Fruit fly (Drosophila melanogaster) whole organism, embryonic: ENCODE results near the gene HP5.

Experiments
- Antp ChIP-seq: fragments of 200-800 bp; sonication (Bioruptor generic); optimal IDR thresholded peaks from 3 replicates; lab custom pipeline; 2016; ENCODE audit warnings: missing biosample characterization, missing genetic modification characterization
- B-H2 ChIP-seq: fragments of 200-800 bp; sonication (Bioruptor generic); optimal IDR thresholded peaks from 2 replicates; lab custom pipeline; 2018; ENCODE audit warnings: missing biosample characterization, mild to moderate bottlenecking, missing genetic modification characterization
- CG1024 ChIP-seq: fragments of 200-800 bp; sonication (Bioruptor generic); IDR thresholded peaks from 2 replicates; pipeline ENCODE4 v1.3.6; 2022; ENCODE audit warnings: missing biosample characterization, missing genetic modification characterization
- CG11247 ChIP-seq: fragments of 200-800 bp; sonication (Bioruptor generic); IDR thresholded peaks from 2 replicates; pipeline ENCODE4 v1.3.6; 2022; ENCODE audit warnings: missing biosample characterization, missing genetic modification characterization
- CG11398 ChIP-seq: fragments of 200-800 bp; sonication (Bioruptor generic); optimal IDR thresholded peaks from 2 replicates; lab custom pipeline; 2016; ENCODE audit warnings: missing biosample characterization, missing genetic modification characterization
- CG11456 ChIP-seq: fragments of 200-800 bp; sonication (Bioruptor generic); IDR thresholded peaks from 3 replicates; pipeline ENCODE4 v1.3.6; 2022; ENCODE audit warnings: missing biosample characterization, missing genetic modification characterization
- CG11696 ChIP-seq: fragments of 200-800 bp; sonication (Bioruptor generic); IDR thresholded peaks from 2 replicates; pipeline ENCODE4 v1.3.6; 2022; ENCODE audit warnings: missing biosample characterization, missing genetic modification characterization
- CG12391 ChIP-seq: fragments of 200-800 bp; sonication (Bioruptor generic); optimal IDR thresholded peaks from 3 replicates; lab custom pipeline; 2018; ENCODE audit warnings: missing biosample characterization, mild to moderate bottlenecking, missing genetic modification characterization, moderate library complexity
- CG13296 ChIP-seq: fragments of 200-800 bp; sonication (Bioruptor generic); optimal IDR thresholded peaks from 3 replicates; lab custom pipeline; 2018; ENCODE audit warnings: missing biosample characterization, mild to moderate bottlenecking, missing genetic modification characterization
- CG13894 ChIP-seq: fragments of 200-800 bp; sonication (Bioruptor generic); optimal IDR thresholded peaks from 3 replicates; lab custom pipeline; 2018; ENCODE audit warnings: missing biosample characterization, mild to moderate bottlenecking, missing genetic modification characterization, moderate library complexity
- CG17802 ChIP-seq: fragments of 200-800 bp; sonication (Bioruptor generic); optimal IDR thresholded peaks from 2 replicates; lab custom pipeline; 2018; ENCODE audit warnings: missing biosample characterization, mild to moderate bottlenecking, missing genetic modification characterization, moderate library complexity
- CG1792 ChIP-seq: fragments of 200-800 bp; sonication (Bioruptor generic); optimal IDR thresholded peaks from 2 replicates; lab custom pipeline; 2016; ENCODE audit warnings: missing biosample characterization, missing genetic modification characterization
- CG30431 ChIP-seq: fragments of 200-800 bp; sonication (Bioruptor generic); optimal IDR thresholded peaks from 2 replicates; lab custom pipeline; 2017; ENCODE audit warnings: missing biosample characterization, missing genetic modification characterization
- CG31365 ChIP-seq: fragments of 200-800 bp; sonication (Bioruptor generic); optimal IDR thresholded peaks from 2 replicates; lab custom pipeline; 2018; ENCODE audit warnings: missing biosample characterization, mild to moderate bottlenecking, missing genetic modification characterization
- CG31388 ChIP-seq: fragments of 200-800 bp; sonication (Bioruptor generic); optimal IDR thresholded peaks from 2 replicates; lab custom pipeline; 2016; ENCODE audit warnings: missing biosample characterization, missing genetic modification characterization
- CG33213 ChIP-seq: fragments of 200-800 bp; sonication (Bioruptor generic); optimal IDR thresholded peaks from 3 replicates; lab custom pipeline; 2016; ENCODE audit warnings: missing biosample characterization, missing genetic modification characterization
- CG34376 ChIP-seq: fragments of 200-800 bp; sonication (Bioruptor generic); optimal IDR thresholded peaks from 2 replicates; lab custom pipeline; 2018; ENCODE audit warnings: missing biosample characterization, mild to moderate bottlenecking, missing genetic modification characterization
- CG3847 ChIP-seq: fragments of 200-800 bp; sonication (Bioruptor generic); IDR thresholded peaks from 2 replicates; pipeline ENCODE4 v1.3.6; 2022; ENCODE audit warnings: missing biosample characterization, missing genetic modification characterization
- CG42726 ChIP-seq: fragments of 200-800 bp; sonication (Bioruptor generic); IDR thresholded peaks from 2 replicates; pipeline ENCODE4 v1.3.6; 2022; ENCODE audit warnings: missing biosample characterization, missing genetic modification characterization; ENCODE audit not compliant: partially characterized antibody
- CG6654 ChIP-seq: fragments of 200-800 bp; sonication (Bioruptor generic); optimal IDR thresholded peaks from 2 replicates; lab custom pipeline; 2017; ENCODE audit warnings: missing biosample characterization, mild to moderate bottlenecking, missing genetic modification characterization
- Dad ChIP-seq: fragments of 200-800 bp; sonication (Bioruptor generic); optimal IDR thresholded peaks from 3 replicates; lab custom pipeline; 2016; ENCODE audit warnings: missing biosample characterization, missing genetic modification characterization
- HLH3B ChIP-seq: fragments of 200-800 bp; sonication (Bioruptor generic); IDR thresholded peaks from 2 replicates; pipeline ENCODE4 v1.3.6; 2022; ENCODE audit warnings: missing biosample characterization, missing genetic modification characterization
- HmgD ChIP-seq: fragments of 200-800 bp; sonication (Bioruptor generic); optimal IDR thresholded peaks from 3 replicates; lab custom pipeline; 2016; ENCODE audit warnings: missing biosample characterization, missing genetic modification characterization
- Kr ChIP-seq: fragments of 200-800 bp; sonication (Bioruptor generic); optimal IDR thresholded peaks from 2 replicates; lab custom pipeline; 2017; ENCODE audit warnings: missing biosample characterization, mild to moderate bottlenecking, missing genetic modification characterization
- Lhr ChIP-seq: fragments of 200-800 bp; sonication (Bioruptor generic); optimal IDR thresholded peaks from 3 replicates; lab custom pipeline; 2017; ENCODE audit warnings: mild to moderate bottlenecking, missing biosample characterization, missing genetic modification reagents, missing genetic modification characterization
- Mad ChIP-seq: fragments of 200-800 bp; sonication (Bioruptor generic); optimal IDR thresholded peaks from 2 replicates; lab custom pipeline; 2016; ENCODE audit warnings: missing biosample characterization, missing genetic modification characterization
- Nf-YA ChIP-seq: fragments of 200-800 bp; sonication (Bioruptor generic); IDR thresholded peaks from 2 replicates; pipeline ENCODE4 v1.3.6; 2022; ENCODE audit warnings: missing biosample characterization, missing genetic modification characterization
- Oli ChIP-seq: fragments of 200-800 bp; sonication (Bioruptor generic); optimal IDR thresholded peaks from 2 replicates; lab custom pipeline; 2018; ENCODE audit warnings: missing biosample characterization, mild to moderate bottlenecking, missing genetic modification characterization, moderate library complexity
- PHDP ChIP-seq: fragments of 200-800 bp; sonication (Bioruptor generic); optimal IDR thresholded peaks from 3 replicates; lab custom pipeline; 2018; ENCODE audit warnings: missing biosample characterization, mild to moderate bottlenecking, missing genetic modification characterization, moderate library complexity
- Pdp1 ChIP-seq, 2 experiments: fragments of 200-800 bp; sonication (Bioruptor generic); optimal IDR thresholded peaks; 3 replicates each; lab custom pipeline; 2016; ENCODE audit warnings: missing biosample characterization in 2 of 2, missing genetic modification characterization in 2 of 2, mild to moderate bottlenecking in 1 of 2, moderate library complexity in 1 of 2
- Poxn ChIP-seq: fragments of 200-800 bp; sonication (Bioruptor generic); IDR thresholded peaks from 2 replicates; pipeline ENCODE4 v1.3.6; 2022; ENCODE audit warnings: missing biosample characterization, missing genetic modification characterization
- Rfx ChIP-seq: fragments of 200-800 bp; sonication (Bioruptor generic); IDR thresholded peaks from 2 replicates; pipeline ENCODE4 v1.3.6; 2022; ENCODE audit warnings: missing biosample characterization, missing genetic modification characterization
- TFAM ChIP-seq: fragments of 200-800 bp; sonication (Bioruptor generic); optimal IDR thresholded peaks from 2 replicates; lab custom pipeline; 2017; ENCODE audit warnings: missing biosample characterization, missing genetic modification characterization, inconsistent platforms
- Trl ChIP-seq, 3 experiments: fragments of >200 bp in 2 of 3; fragments of 200-800 bp in 1 of 3; sonication (Bioruptor generic) in 1 of 3; optimal IDR thresholded peaks; 2 replicates in 1 of 3; 3 replicates in 2 of 3; lab custom pipeline; 2016 to 2017; ENCODE audit warnings: missing biosample characterization in 1 of 3, missing genetic modification characterization in 1 of 3
- Usf ChIP-seq: fragments of 200-800 bp; sonication (Bioruptor generic); optimal IDR thresholded peaks from 2 replicates; lab custom pipeline; 2017; ENCODE audit warnings: missing genotype, missing biosample characterization, missing genetic modification characterization
- Vsx1 ChIP-seq: fragments of 200-800 bp; sonication (Bioruptor generic); optimal IDR thresholded peaks from 2 replicates; lab custom pipeline; 2017; ENCODE audit warnings: missing biosample characterization, mild to moderate bottlenecking, missing genetic modification characterization, missing genetic modification reagents
- bbx ChIP-seq: fragments of 200-800 bp; sonication (Bioruptor generic); IDR thresholded peaks from 2 replicates; pipeline ENCODE4 v1.3.6; 2022; ENCODE audit warnings: missing biosample characterization, missing genetic modification characterization; ENCODE audit not compliant: partially characterized antibody
- cas ChIP-seq: fragments of 200-800 bp; sonication (Bioruptor generic); IDR thresholded peaks from 2 replicates; pipeline ENCODE4 v1.3.6; 2022; ENCODE audit warnings: missing biosample characterization, missing genetic modification characterization
- corto ChIP-seq: fragments of 200-800 bp; sonication (Bioruptor generic); optimal IDR thresholded peaks from 2 replicates; lab custom pipeline; 2016; ENCODE audit warnings: missing biosample characterization, mild to moderate bottlenecking, missing genetic modification characterization, moderate library complexity
- ems ChIP-seq: fragments of 200-800 bp; sonication (Bioruptor generic); optimal IDR thresholded peaks from 3 replicates; lab custom pipeline; 2016; ENCODE audit warnings: missing biosample characterization, missing genetic modification characterization
- fd102C ChIP-seq: fragments of 200-800 bp; sonication (Bioruptor generic); optimal IDR thresholded peaks from 2 replicates; lab custom pipeline; 2018; ENCODE audit warnings: missing biosample characterization, mild to moderate bottlenecking, missing genetic modification characterization, moderate library complexity
- grn ChIP-seq: fragments of 200-800 bp; sonication (Bioruptor generic); optimal IDR thresholded peaks from 3 replicates; lab custom pipeline; 2017; ENCODE audit warnings: missing biosample characterization, missing genetic modification characterization
- gro ChIP-seq: fragments of 200-800 bp; sonication (Bioruptor generic); optimal IDR thresholded peaks from 2 replicates; lab custom pipeline; 2016; ENCODE audit warnings: missing biosample characterization, missing genetic modification characterization
- kni ChIP-seq: fragments of 200-800 bp; sonication (Bioruptor generic); optimal IDR thresholded peaks from 3 replicates; lab custom pipeline; 2017; ENCODE audit warnings: mild to moderate bottlenecking, missing biosample characterization, missing genetic modification reagents, missing genetic modification characterization
- nau ChIP-seq: fragments of 200-800 bp; sonication (Bioruptor generic); optimal IDR thresholded peaks from 3 replicates; lab custom pipeline; 2017; ENCODE audit warnings: missing biosample characterization, mild to moderate bottlenecking, missing genetic modification characterization, missing genetic modification reagents
- shn ChIP-seq: fragments of 200-800 bp; sonication (Bioruptor generic); optimal IDR thresholded peaks from 3 replicates; lab custom pipeline; 2016; ENCODE audit warnings: missing biosample characterization, missing genetic modification characterization
- slp2 ChIP-seq: fragments of 200-800 bp; sonication (Bioruptor generic); optimal IDR thresholded peaks from 2 replicates; lab custom pipeline; 2016; ENCODE audit warnings: missing biosample characterization, missing genetic modification characterization
- sna ChIP-seq: fragments of 200-800 bp; sonication (Bioruptor generic); IDR thresholded peaks from 2 replicates; pipeline ENCODE4 v1.3.6; 2022; ENCODE audit warnings: missing biosample characterization, missing genetic modification characterization; ENCODE audit not compliant: partially characterized antibody
- unpg ChIP-seq: fragments of 200-800 bp; sonication (Bioruptor generic); optimal IDR thresholded peaks from 3 replicates; lab custom pipeline; 2018; ENCODE audit warnings: missing biosample characterization, mild to moderate bottlenecking, missing genetic modification characterization, moderate library complexity
- wek ChIP-seq: fragments of 200-800 bp; sonication (Bioruptor generic); optimal IDR thresholded peaks from 3 replicates; lab custom pipeline; 2018; ENCODE audit warnings: missing biosample characterization, mild to moderate bottlenecking, missing genetic modification characterization, moderate library complexity
- z ChIP-seq: fragments of 200-800 bp; sonication (Bioruptor generic); IDR thresholded peaks from 3 replicates; pipeline ENCODE4 v1.3.6; 2022; ENCODE audit warnings: missing biosample characterization, missing genetic modification characterization

The HP5 gene

dm6 chrX:11499454-11499853 lies 44.9 kb downstream of the HP5 start (continued):
- TF ChIP-seq Nf-YA (GFP tag; lab: Robert Waterston, UW) (no peak), CG31365 (tag; lab: Kevin White, UChicago) (no peak), Mad (GFP tag; lab: Kevin White, UChicago) (no peak), Poxn (no peak), CG1792 (GFP tag; lab: Kevin White, UChicago) (no peak), CG3847 (GFP tag; lab: Robert Waterston, UW) (no peak), Oli (tag; lab: Kevin White, UChicago) (peak; percentile 40), Usf (GFP tag; lab: Kevin White, UChicago) (no peak), sna (GFP tag; lab: Robert Waterston, UW) (no peak), unpg (GFP tag; lab: Kevin White, UChicago) (peak; percentile 27), slp2 (GFP tag; lab: Kevin White, UChicago) (peak; percentile 24), Antp (peak; percentile 59), CG42726 (GFP tag; lab: Robert Waterston, UW) (no peak), Vsx1 (GFP tag; lab: Kevin White, UChicago) (no peak), CG6654 (GFP tag; lab: Kevin White, UChicago) (peak; percentile 15), gro (no peak), CG13894 (tag; lab: Kevin White, UChicago) (no peak), HLH3B (peak; percentile 39; the same call in 1 of the 2 replicates), Pdp1 (GFP tag; optimal IDR thresholded peaks at IDR 0.05; lab: Kevin White, UChicago) (peak; percentile 20 to 43), CG12391 (tag; lab: Kevin White, UChicago) (peak; percentile 29), CG34376 (GFP tag; lab: Kevin White, UChicago) (no peak), CG11456 (GFP tag; lab: Robert Waterston, UW) (no peak), B-H2 (no peak), Rfx (GFP tag; lab: Robert Waterston, UW) (no peak), corto (GFP tag; lab: Kevin White, UChicago) (no peak), z (GFP tag; lab: Robert Waterston, UW) (no peak), CG11696 (GFP tag; lab: Robert Waterston, UW) (no peak), Kr (GFP tag; lab: Kevin White, UChicago) (no peak), bbx (no peak), fd102C (GFP tag; lab: Kevin White, UChicago) (no peak), HmgD (no peak), CG1024 (GFP tag; lab: Robert Waterston, UW) (no peak; the same call in 1 of the 2 replicates), shn (GFP tag; lab: Kevin White, UChicago) (peak; percentile 7), CG17802 (tag; lab: Kevin White, UChicago) (peak; percentile 23), cas (no peak), CG33213 (GFP tag; lab: Kevin White, UChicago) (peak; percentile 2), CG13296 (GFP tag; lab: Kevin White, UChicago) (no peak), ems (GFP tag; lab: Kevin White, UChicago) (peak; percentile 29), Lhr (GFP tag; lab: Kevin White, UChicago) (no peak), grn (GFP tag; lab: Kevin White, UChicago) (no peak), PHDP (tag; lab: Kevin White, UChicago) (peak; percentile 15), TFAM (GFP tag; lab: Kevin White, UChicago) (no peak), CG11398 (GFP tag; lab: Kevin White, UChicago) (no peak), kni (GFP tag; lab: Kevin White, UChicago) (no peak), CG31388 (GFP tag; lab: Kevin White, UChicago) (no peak), CG30431 (GFP tag; lab: Kevin White, UChicago) (no peak), Dad (no peak), Trl (optimal IDR thresholded peaks at IDR 0.05; lab: Kevin White, UChicago) (no peak), Trl (GFP tag; optimal IDR thresholded peaks at IDR 0.05; lab: Kevin White, UChicago) (peak; percentile 53), CG11247 (no peak), wek (GFP tag; lab: Kevin White, UChicago) (no peak), nau (GFP tag; lab: Kevin White, UChicago) (no peak)
